Fruit fly (Drosophila melanogaster) whole organism, embryonic: ENCODE measurements around the gene CG34409.

Experiments
- Antp ChIP-seq: fragments of 200-800 bp; sonication (Bioruptor generic); optimal IDR thresholded peaks from 3 replicates; lab custom pipeline; 2016; ENCODE audit warnings: missing biosample characterization, missing genetic modification characterization
- Asciz ChIP-seq: fragments of 200-800 bp; sonication (Bioruptor generic); optimal IDR thresholded peaks from 2 replicates; lab custom pipeline; 2017; ENCODE audit warnings: missing biosample characterization, mild to moderate bottlenecking, missing genetic modification characterization, missing genetic modification reagents
- Atf6 ChIP-seq: fragments of 200-800 bp; sonication (Bioruptor generic); IDR thresholded peaks from 2 replicates; pipeline ENCODE4 v1.3.6; 2022; ENCODE audit warnings: missing biosample characterization, missing genetic modification characterization
- CG12769 ChIP-seq: fragments of 200-800 bp; sonication (Bioruptor generic); optimal IDR thresholded peaks from 2 replicates; lab custom pipeline; 2019; ENCODE audit warnings: missing biosample characterization, mild to moderate bottlenecking, missing genetic modification characterization, moderate library complexity
- CG15696 ChIP-seq: fragments of 200-800 bp; sonication (Bioruptor generic); optimal IDR thresholded peaks from 2 replicates; lab custom pipeline; 2019; ENCODE audit warnings: missing biosample characterization, mild to moderate bottlenecking, missing genetic modification characterization, moderate library complexity
- CG17612 ChIP-seq: fragments of 200-800 bp; sonication (Bioruptor generic); IDR thresholded peaks from 2 replicates; pipeline ENCODE4 v1.3.6; 2022; ENCODE audit warnings: missing biosample characterization, missing genetic modification characterization
- CG17912 ChIP-seq: fragments of 200-800 bp; sonication (Bioruptor generic); optimal IDR thresholded peaks from 2 replicates; lab custom pipeline; 2018; ENCODE audit warnings: missing biosample characterization, mild to moderate bottlenecking, missing genetic modification characterization
- CG18262 ChIP-seq: fragments of 200-800 bp; optimal IDR thresholded peaks from 3 replicates; lab custom pipeline; 2019; ENCODE audit warnings: missing biosample characterization, mild to moderate bottlenecking, missing genetic modification characterization, moderate library complexity
- CG2116 ChIP-seq: fragments of 200-800 bp; sonication (Bioruptor generic); optimal IDR thresholded peaks from 3 replicates; lab custom pipeline; 2018; ENCODE audit warnings: missing biosample characterization, mild to moderate bottlenecking, missing genetic modification characterization
- CG2120 ChIP-seq: fragments of 200-800 bp; sonication (Bioruptor generic); optimal IDR thresholded peaks from 3 replicates; lab custom pipeline; 2016; ENCODE audit warnings: missing biosample characterization, missing genetic modification characterization
- CG2889 ChIP-seq: fragments of 200-800 bp; sonication (Bioruptor generic); IDR thresholded peaks from 3 replicates; pipeline ENCODE4 v1.3.6; 2022; ENCODE audit warnings: missing biosample characterization, missing genetic modification characterization
- CG34422 ChIP-seq: fragments of 200-800 bp; sonication (Bioruptor generic); IDR thresholded peaks from 3 replicates; pipeline ENCODE4 v1.3.6; 2022; ENCODE audit warnings: missing biosample characterization, missing genetic modification characterization
- CG4282 ChIP-seq: fragments of 200-800 bp; sonication (Bioruptor generic); optimal IDR thresholded peaks from 2 replicates; lab custom pipeline; 2016; ENCODE audit warnings: missing biosample characterization, missing genetic modification characterization
- CG4424 ChIP-seq: fragments of 200-800 bp; sonication (Bioruptor generic); optimal IDR thresholded peaks from 3 replicates; lab custom pipeline; 2016; ENCODE audit warnings: missing biosample characterization, missing genetic modification characterization
- CG4617 ChIP-seq: fragments of 200-800 bp; sonication (Bioruptor generic); optimal IDR thresholded peaks from 3 replicates; lab custom pipeline; 2016; ENCODE audit warnings: missing biosample characterization, missing genetic modification characterization, borderline replicate concordance
- CG4707 ChIP-seq: fragments of 200-800 bp; sonication (Bioruptor generic); optimal IDR thresholded peaks from 2 replicates; lab custom pipeline; 2018; ENCODE audit warnings: missing biosample characterization, mild to moderate bottlenecking, missing genetic modification characterization, moderate library complexity
- CG5953 ChIP-seq: fragments of 200-800 bp; sonication (Bioruptor generic); IDR thresholded peaks from 2 replicates; pipeline ENCODE4 v1.3.6; 2022; ENCODE audit warnings: missing biosample characterization, missing genetic modification characterization
- CG6254 ChIP-seq: fragments of 200-800 bp; sonication (Bioruptor generic); optimal IDR thresholded peaks from 3 replicates; lab custom pipeline; 2017; ENCODE audit warnings: mild to moderate bottlenecking, missing biosample characterization, missing genetic modification reagents, missing genetic modification characterization
- CG6272 ChIP-seq: fragments of 200-800 bp; sonication (Bioruptor generic); IDR thresholded peaks from 2 replicates; pipeline ENCODE4 v1.3.6; 2022; ENCODE audit warnings: missing biosample characterization, missing genetic modification characterization
- CG6689 ChIP-seq: fragments of 200-800 bp; sonication (Bioruptor generic); IDR thresholded peaks from 2 replicates; pipeline ENCODE4 v1.3.6; 2022; ENCODE audit warnings: missing biosample characterization, missing genetic modification characterization
- CG6854 ChIP-seq: fragments of 200-800 bp; sonication (Bioruptor generic); optimal IDR thresholded peaks from 3 replicates; lab custom pipeline; 2017; ENCODE audit warnings: missing biosample characterization, mild to moderate bottlenecking, missing genetic modification characterization
- CG8089 ChIP-seq: fragments of 200-800 bp; sonication (Bioruptor generic); optimal IDR thresholded peaks from 3 replicates; lab custom pipeline; 2016; ENCODE audit warnings: missing biosample characterization, missing genetic modification characterization
- CG8765 ChIP-seq: fragments of 200-800 bp; sonication (Bioruptor generic); IDR thresholded peaks from 2 replicates; pipeline ENCODE4 v1.3.6; 2022; ENCODE audit warnings: missing biosample characterization, missing genetic modification characterization
- CG8944 ChIP-seq: fragments of 200-800 bp; sonication (Bioruptor generic); optimal IDR thresholded peaks from 3 replicates; lab custom pipeline; 2016; ENCODE audit warnings: missing biosample characterization, missing genetic modification characterization
- Camta ChIP-seq: fragments of 200-800 bp; sonication (Bioruptor generic); optimal IDR thresholded peaks from 2 replicates; lab custom pipeline; 2016; ENCODE audit warnings: missing biosample characterization, missing genetic modification characterization
- CoRest ChIP-seq: fragments of 200-800 bp; sonication (Bioruptor generic); optimal IDR thresholded peaks from 3 replicates; lab custom pipeline; 2018; ENCODE audit warnings: missing biosample characterization, mild to moderate bottlenecking, missing genetic modification characterization, moderate library complexity
- D19B ChIP-seq: fragments of 200-800 bp; sonication (Bioruptor generic); optimal IDR thresholded peaks from 2 replicates; lab custom pipeline; 2017; ENCODE audit warnings: missing biosample characterization, mild to moderate bottlenecking, missing genetic modification characterization
- Dll ChIP-seq: fragments of 200-800 bp; sonication (Bioruptor generic); IDR thresholded peaks from 4 replicates; pipeline ENCODE4 v1.3.6; 2022; ENCODE audit warnings: missing biosample characterization, missing genetic modification characterization; ENCODE audit not compliant: partially characterized antibody
- Dp ChIP-seq: fragments of 200-800 bp; sonication (Bioruptor generic); optimal IDR thresholded peaks from 2 replicates; lab custom pipeline; 2018; ENCODE audit warnings: missing biosample characterization, mild to moderate bottlenecking, missing genetic modification characterization, moderate library complexity
- Gug ChIP-seq: fragments of 200-800 bp; sonication (Bioruptor generic); IDR thresholded peaks from 4 replicates; pipeline ENCODE4 v1.3.6; 2022; ENCODE audit warnings: missing biosample characterization, missing genetic modification characterization
- Lim3 ChIP-seq: fragments of 200-800 bp; sonication (Bioruptor generic); IDR thresholded peaks from 2 replicates; pipeline ENCODE4 v1.3.6; 2022; ENCODE audit warnings: missing biosample characterization, missing genetic modification characterization
- MTF-1 ChIP-seq: fragments of 200-800 bp; sonication (Bioruptor generic); optimal IDR thresholded peaks from 2 replicates; lab custom pipeline; 2018; ENCODE audit warnings: missing biosample characterization, mild to moderate bottlenecking, missing genetic modification characterization, borderline replicate concordance
- Nf-YC ChIP-seq: fragments of 200-800 bp; optimal IDR thresholded peaks from 3 replicates; lab custom pipeline; 2019; ENCODE audit warnings: missing biosample characterization, mild to moderate bottlenecking, missing genetic modification characterization, moderate library complexity
- Oli ChIP-seq: fragments of 200-800 bp; sonication (Bioruptor generic); optimal IDR thresholded peaks from 2 replicates; lab custom pipeline; 2018; ENCODE audit warnings: missing biosample characterization, mild to moderate bottlenecking, missing genetic modification characterization, moderate library complexity
- Ptx1 ChIP-seq: fragments of 200-800 bp; sonication (Bioruptor generic); IDR thresholded peaks from 2 replicates; pipeline ENCODE4 v1.3.6; 2022; ENCODE audit warnings: missing biosample characterization, missing genetic modification characterization
- Xbp1 ChIP-seq: fragments of 200-800 bp; sonication (Bioruptor generic); optimal IDR thresholded peaks from 3 replicates; lab custom pipeline; 2016; ENCODE audit warnings: missing biosample characterization, mild to moderate bottlenecking, missing genetic modification characterization
- bigmax ChIP-seq: fragments of 200-800 bp; sonication (Bioruptor generic); optimal IDR thresholded peaks from 2 replicates; lab custom pipeline; 2018; ENCODE audit warnings: missing biosample characterization, mild to moderate bottlenecking, missing genetic modification characterization
- chn ChIP-seq: fragments of 200-800 bp; sonication (Bioruptor generic); optimal IDR thresholded peaks from 2 replicates; lab custom pipeline; 2016; ENCODE audit warnings: missing biosample characterization, missing genetic modification characterization
- fd3F ChIP-seq: fragments of 200-800 bp; sonication (Bioruptor generic); optimal IDR thresholded peaks from 2 replicates; lab custom pipeline; 2018; ENCODE audit warnings: missing biosample characterization, mild to moderate bottlenecking, missing genetic modification characterization, moderate library complexity
- jigr1 ChIP-seq: fragments of 200-800 bp; sonication (Bioruptor generic); IDR thresholded peaks from 3 replicates; pipeline ENCODE4 v1.3.6; 2022; ENCODE audit warnings: missing biosample characterization, missing genetic modification characterization
- jumu ChIP-seq: fragments of 200-800 bp; sonication (Bioruptor generic); optimal IDR thresholded peaks from 3 replicates; lab custom pipeline; 2016; ENCODE audit warnings: missing biosample characterization, missing genetic modification characterization
- kni ChIP-seq: fragments of 200-800 bp; sonication (Bioruptor generic); optimal IDR thresholded peaks from 3 replicates; lab custom pipeline; 2017; ENCODE audit warnings: mild to moderate bottlenecking, missing biosample characterization, missing genetic modification reagents, missing genetic modification characterization
- luna ChIP-seq: fragments of 200-800 bp; sonication (Bioruptor generic); optimal IDR thresholded peaks from 2 replicates; lab custom pipeline; 2016; ENCODE audit warnings: missing biosample characterization, missing genetic modification characterization
- mirr ChIP-seq: fragments of 200-800 bp; sonication (Bioruptor generic); optimal IDR thresholded peaks from 3 replicates; lab custom pipeline; 2018; ENCODE audit warnings: missing biosample characterization, mild to moderate bottlenecking, missing genetic modification characterization
- onecut ChIP-seq: fragments of 200-800 bp; sonication (Bioruptor generic); IDR thresholded peaks from 2 replicates; pipeline ENCODE4 v1.3.6; 2022; ENCODE audit warnings: missing biosample characterization, missing genetic modification characterization
- pnt ChIP-seq: fragments of 200-800 bp; sonication (Bioruptor generic); optimal IDR thresholded peaks from 3 replicates; lab custom pipeline; 2016; ENCODE audit warnings: missing biosample characterization, missing genetic modification characterization
- shn ChIP-seq: fragments of 200-800 bp; sonication (Bioruptor generic); optimal IDR thresholded peaks from 3 replicates; lab custom pipeline; 2016; ENCODE audit warnings: missing biosample characterization, missing genetic modification characterization
- tio ChIP-seq: fragments of 200-800 bp; sonication (Bioruptor generic); optimal IDR thresholded peaks from 2 replicates; lab custom pipeline; 2017; ENCODE audit warnings: missing biosample characterization, missing genetic modification characterization, inconsistent platforms
- tll ChIP-seq, 2 experiments: fragments of 200-800 bp in 1 of 2; fragments of >200 bp in 1 of 2; sonication (Bioruptor generic) in 1 of 2; optimal IDR thresholded peaks; 2 replicates each; lab custom pipeline; 2017 to 2019; ENCODE audit warnings: missing biosample characterization in 2 of 2, missing genetic modification characterization in 2 of 2, mild to moderate bottlenecking in 1 of 2, moderate library complexity in 1 of 2
- vfl ChIP-seq: fragments of 200-800 bp; sonication (Bioruptor generic); optimal IDR thresholded peaks from 2 replicates; lab custom pipeline; 2016; ENCODE audit warnings: missing biosample characterization, missing genetic modification characterization

Gene CG34409

DNA sequence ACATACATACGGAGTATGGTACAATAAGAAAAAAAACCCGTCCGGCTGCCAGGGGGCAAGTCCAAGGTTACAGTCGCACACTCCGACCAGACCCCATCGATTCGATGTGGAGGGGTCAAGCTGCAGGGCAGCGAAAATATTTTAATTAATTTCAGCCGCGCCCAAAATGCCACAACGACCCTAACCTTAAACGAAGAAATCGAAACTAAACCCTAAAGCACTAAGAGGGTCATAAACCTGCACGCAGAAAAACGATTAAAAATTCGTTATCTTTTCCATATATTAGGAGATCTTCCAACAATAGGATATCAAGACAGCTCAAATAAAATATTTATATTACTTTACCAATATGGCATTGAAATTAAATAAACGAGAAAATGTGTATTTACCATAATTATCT is 44.3 kb downstream of the CG34409 start (continued):
- peak; percentile 43 for TF ChIP-seq fd3F (GFP tag; lab: Kevin White, UChicago)
- no peak for TF ChIP-seq Camta (GFP tag; lab: Kevin White, UChicago)
- no peak for TF ChIP-seq Antp
- TF ChIP-seq bigmax (GFP tag; lab: Kevin White, UChicago): peak; percentile 51
- TF ChIP-seq CG4282 (GFP tag; lab: Kevin White, UChicago): no peak

- TF ChIP-seq CG2889 (GFP tag; lab: Robert Waterston, UW) (no peak), CG6254 (GFP tag; lab: Kevin White, UChicago) (no peak), pnt (no peak), CG5953 (no peak), CG4424 (GFP tag; lab: Kevin White, UChicago) (no peak), CG6689 (GFP tag; lab: Robert Waterston, UW) (no peak), chn (GFP tag; lab: Kevin White, UChicago) (no peak), CoRest (tag; lab: Kevin White, UChicago) (peak; percentile 27), CG4707 (GFP tag; lab: Kevin White, UChicago) (no peak), Ptx1 (GFP tag; lab: Robert Waterston, UW) (no peak), Dll (GFP tag; lab: Robert Waterston, UW) (no peak), CG17612 (GFP tag; lab: Robert Waterston, UW) (no peak), CG18262 (no peak), CG2116 (GFP tag; lab: Kevin White, UChicago) (no peak), CG2120 (GFP tag; lab: Kevin White, UChicago) (peak; percentile 38), Dp (GFP tag; lab: Kevin White, UChicago) (no peak), tll (GFP tag; optimal IDR thresholded peaks at IDR 0.05; lab: Kevin White, UChicago) (no peak), Xbp1 (no peak), Asciz (GFP tag; lab: Kevin White, UChicago) (peak; percentile 58), onecut (GFP tag; lab: Robert Waterston, UW) (no peak), CG4617 (GFP tag; lab: Kevin White, UChicago) (no peak), tio (peak; percentile 37), CG8944 (GFP tag; lab: Kevin White, UChicago) (no peak), vfl (GFP tag; lab: Kevin White, UChicago) (no peak), CG17912 (GFP tag; lab: Kevin White, UChicago) (peak; percentile 15), jumu (GFP tag; lab: Kevin White, UChicago) (no peak), CG15696 (tag; lab: Kevin White, UChicago) (no peak), Atf6 (GFP tag; lab: Robert Waterston, UW) (no peak), Lim3 (GFP tag; lab: Robert Waterston, UW) (no peak), Oli (peak; percentile 17), luna (GFP tag; lab: Kevin White, UChicago) (peak; percentile 34), jigr1 (GFP tag; lab: Robert Waterston, UW) (no peak), CG8765 (GFP tag; lab: Robert Waterston, UW) (no peak), Nf-YC (tag; lab: Kevin White, UChicago) (no peak), shn (GFP tag; lab: Kevin White, UChicago) (peak; percentile 2), kni (GFP tag; lab: Kevin White, UChicago) (no peak), Gug (no peak), MTF-1 (GFP tag; lab: Kevin White, UChicago) (peak; percentile 56), CG8089 (GFP tag; lab: Kevin White, UChicago) (peak; percentile 17), mirr (GFP tag; lab: Kevin White, UChicago) (peak; percentile 86), D19B (GFP tag; lab: Kevin White, UChicago) (no peak), CG34422 (GFP tag; lab: Robert Waterston, UW) (no peak), CG12769 (tag; lab: Kevin White, UChicago) (peak; percentile 57), CG6854 (GFP tag; lab: Kevin White, UChicago) (peak; percentile 22), CG6272 (GFP tag; lab: Robert Waterston, UW) (no peak)
Measured at dm6 chr3R:9701148-9701703, 44.9 kb downstream of the CG34409 start.
